Worm (Caenorhabditis elegans) whole organism, L1 larva: ENCODE measurements around the gene F53F4.2.

Source experiments
- alr-1 ChIP-seq: fragments of 200-800 bp; sonication (Bioruptor generic); optimal IDR thresholded peaks from 2 replicates; lab custom pipeline; 2018; ENCODE audit warnings: borderline replicate concordance, mild to moderate bottlenecking, missing genetic modification characterization, missing compliant biosample characterization
- aly-2 ChIP-seq: fragments of 150-350 bp; optimal IDR thresholded peaks from 2 replicates; lab custom pipeline; 2014; ENCODE audit warnings: missing biosample characterization, missing genetic modification characterization
- ceh-88 ChIP-seq: fragments of 200-800 bp; sonication (Bioruptor generic); IDR thresholded peaks from 2 replicates; pipeline ENCODE4 v1.3.6; 2022; ENCODE audit warnings: missing genetic modification characterization, missing compliant biosample characterization
- dpl-1 ChIP-seq, 3 experiments: fragments of 150-350 bp in 2 of 3; sonication (generic microtip) in 1 of 3; optimal IDR thresholded peaks; 2 replicates each; lab custom pipeline; 2014 to 2017; ENCODE audit warnings: missing biosample characterization in 3 of 3, missing genetic modification characterization in 3 of 3, missing genetic modification reagents in 3 of 3
- hpl-2 ChIP-seq: fragments of 150-350 bp; optimal IDR thresholded peaks from 2 replicates; lab custom pipeline; 2014; ENCODE audit warnings: missing biosample characterization, missing genetic modification reagents, missing genetic modification characterization
- nhr-237 ChIP-seq: fragments of 150-350 bp; optimal IDR thresholded peaks from 2 replicates; lab custom pipeline; 2014; ENCODE audit warnings: missing biosample characterization, missing genetic modification characterization
- rnt-1 ChIP-seq: sonication (generic microtip); optimal IDR thresholded peaks from 2 replicates; lab custom pipeline; 2016; ENCODE audit warnings: mild to moderate bottlenecking, missing genetic modification characterization, moderate library complexity, missing compliant biosample characterization
- tlp-1 ChIP-seq: fragments of 150-350 bp; optimal IDR thresholded peaks from 2 replicates; lab custom pipeline; 2014; ENCODE audit warnings: missing biosample characterization, missing genetic modification characterization
- unc-30 ChIP-seq: sonication (generic microtip); optimal IDR thresholded peaks from 2 replicates; lab custom pipeline; 2017; ENCODE audit warnings: missing biosample characterization, missing genetic modification characterization
- vab-15 ChIP-seq: sonication (generic microtip); optimal IDR thresholded peaks from 2 replicates; lab custom pipeline; 2017; ENCODE audit warnings: missing genotype, mild to moderate bottlenecking, missing genetic modification characterization, missing compliant biosample characterization
- ztf-4 ChIP-seq: fragments of 150-350 bp; optimal IDR thresholded peaks from 2 replicates; lab custom pipeline; 2014; ENCODE audit warnings: missing biosample characterization, missing genetic modification characterization

DNA sequence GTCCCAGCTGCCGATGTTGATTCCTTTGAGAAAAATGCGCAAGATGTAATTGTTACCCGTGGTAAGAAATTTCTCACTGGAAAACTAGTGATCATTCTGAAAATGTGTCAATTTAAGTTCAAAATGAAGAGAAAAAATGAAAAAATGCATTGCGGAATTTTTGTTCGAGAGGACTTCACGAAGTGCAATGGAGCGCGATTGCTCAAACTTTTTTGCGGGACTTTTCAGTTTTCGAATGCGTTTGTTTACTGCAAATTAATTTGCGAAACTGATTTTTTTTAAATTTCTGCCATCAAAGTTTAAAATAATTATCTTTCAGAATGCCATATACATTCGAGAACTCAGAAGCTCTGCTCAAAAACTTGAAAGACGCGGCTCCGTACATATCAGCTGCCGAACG lies 20.9 kb downstream of the F53F4.2 start, which contains the start of the genes nuaf-1 and bir-2:
- TF ChIP-seq ceh-88 (GFP tag; lab: Robert Waterston, UW) = no peak
- TF ChIP-seq rnt-1 (tag; lab: Kevin White, UChicago) = peak; percentile 88
- peak; percentile 75 to 91 (median 85) for TF ChIP-seq dpl-1 (GFP tag; optimal IDR thresholded peaks at IDR 0.05; lab: Kevin White, UChicago)
- TF ChIP-seq hpl-2 (GFP tag; lab: Kevin White, UChicago) = no peak
- TF ChIP-seq tlp-1 (tag; lab: Kevin White, UChicago) = no peak
- no peak for TF ChIP-seq ztf-4 (tag; lab: Kevin White, UChicago)
- no peak for TF ChIP-seq vab-15 (tag; lab: Kevin White, UChicago)
- no peak for TF ChIP-seq nhr-237 (tag; lab: Kevin White, UChicago)
- no peak for TF ChIP-seq unc-30 (tag; lab: Kevin White, UChicago)
- TF ChIP-seq aly-2 (tag; lab: Kevin White, UChicago) = no peak
- no peak for TF ChIP-seq alr-1
